Fruit fly (Drosophila melanogaster): ENCODE data around the gene Bace.

dm6 chr2L:8481623-8482424 is 14.3 kb downstream of the Bace start, which contains the start of gene CG43796:
- TF ChIP-seq insv (optimal IDR thresholded peaks at IDR 0.05) (no peak), h (optimal IDR thresholded peaks at IDR 0.05) (no peak), Sin3A (optimal IDR thresholded peaks at IDR 0.05) (no peak), psq (optimal IDR thresholded peaks at IDR 0.05) (no peak)
